Worm (Caenorhabditis elegans) whole organism, L1 larva: Measurements from ENCODE around the gene R10H10.7.

Source experiments
- C04F5.9 ChIP-seq: sonication (generic microtip); optimal IDR thresholded peaks from 2 replicates; lab custom pipeline; 2016; ENCODE audit warnings: missing genetic modification characterization, missing compliant biosample characterization
- C34B4.2 ChIP-seq: sonication (generic microtip); optimal IDR thresholded peaks from 2 replicates; lab custom pipeline; 2017; ENCODE audit warnings: mild to moderate bottlenecking, missing genetic modification characterization, missing compliant biosample characterization
- Y116A8C.19 ChIP-seq: sonication (generic microtip); optimal IDR thresholded peaks from 2 replicates; lab custom pipeline; 2016; ENCODE audit warnings: missing compliant biosample characterization, missing genetic modification characterization, borderline replicate concordance
- aha-1 ChIP-seq: fragments of 150-350 bp; optimal IDR thresholded peaks from 2 replicates; lab custom pipeline; 2014; ENCODE audit warnings: missing biosample characterization, missing genetic modification characterization
- ceh-63 ChIP-seq: fragments of 200-800 bp; sonication (Bioruptor generic); optimal IDR thresholded peaks from 2 replicates; lab custom pipeline; 2018; ENCODE audit warnings: mild to moderate bottlenecking, missing genetic modification characterization, missing compliant biosample characterization
- ceh-8 ChIP-seq: fragments of 200-800 bp; sonication (Bioruptor generic); optimal IDR thresholded peaks from 2 replicates; lab custom pipeline; 2018; ENCODE audit warnings: mild to moderate bottlenecking, missing genetic modification characterization, moderate library complexity, missing compliant biosample characterization
- ceh-90 ChIP-seq: sonication (generic microtip); optimal IDR thresholded peaks from 2 replicates; lab custom pipeline; 2016; ENCODE audit warnings: missing genetic modification characterization, missing compliant biosample characterization
- ces-1 ChIP-seq: fragments of 150-350 bp; optimal IDR thresholded peaks from 2 replicates; lab custom pipeline; 2014; ENCODE audit warnings: missing biosample characterization, missing genetic modification reagents, missing genetic modification characterization
- dpl-1 ChIP-seq, 3 experiments: fragments of 150-350 bp in 2 of 3; sonication (generic microtip) in 1 of 3; optimal IDR thresholded peaks; 2 replicates each; lab custom pipeline; 2014 to 2017; ENCODE audit warnings: missing biosample characterization in 3 of 3, missing genetic modification characterization in 3 of 3, missing genetic modification reagents in 3 of 3
- dsc-1 ChIP-seq: sonication (generic microtip); optimal IDR thresholded peaks from 2 replicates; lab custom pipeline; 2016; ENCODE audit warnings: mild to moderate bottlenecking, missing genetic modification characterization, missing compliant biosample characterization
- efl-1 ChIP-seq, 4 experiments: fragments of 150-350 bp; optimal IDR thresholded peaks in 3 of 4; peaks in 1 of 4; 1 replicate in 1 of 4; 2 replicates in 3 of 4; lab custom pipeline; 2014; ENCODE audit warnings: missing biosample characterization in 2 of 4, missing genetic modification characterization in 2 of 4, missing genetic modification reagents in 2 of 4
- egl-13 ChIP-seq: sonication (generic microtip); optimal IDR thresholded peaks from 2 replicates; lab custom pipeline; 2016; ENCODE audit warnings: missing genotype, missing genetic modification reagents, missing genetic modification characterization, missing compliant biosample characterization
- fkh-10 ChIP-seq: sonication (generic microtip); optimal IDR thresholded peaks from 2 replicates; lab custom pipeline; 2017; ENCODE audit warnings: missing biosample characterization, missing genetic modification reagents, missing genetic modification characterization
- fkh-8 ChIP-seq: sonication (generic microtip); optimal IDR thresholded peaks from 2 replicates; lab custom pipeline; 2016; ENCODE audit warnings: mild to moderate bottlenecking, missing genetic modification characterization, missing compliant biosample characterization
- fos-1 ChIP-seq: fragments of 150-350 bp; optimal IDR thresholded peaks from 2 replicates; lab custom pipeline; 2014; ENCODE audit warnings: missing biosample characterization, missing genetic modification characterization
- grh-1 ChIP-seq: fragments of 200-800 bp; sonication (Bioruptor generic); IDR thresholded peaks from 2 replicates; pipeline ENCODE4 v1.3.6; 2022; ENCODE audit warnings: missing genetic modification reagents, missing genetic modification characterization, missing compliant biosample characterization
- jun-1 ChIP-seq: fragments of 150-350 bp; optimal IDR thresholded peaks from 2 replicates; lab custom pipeline; 2014; ENCODE audit warnings: missing biosample characterization, missing genetic modification reagents, missing genetic modification characterization
- lin-14 ChIP-seq: fragments of 200-800 bp; sonication (Bioruptor generic); optimal IDR thresholded peaks from 2 replicates; lab custom pipeline; 2018; ENCODE audit warnings: mild to moderate bottlenecking, missing genetic modification characterization, moderate library complexity, missing compliant biosample characterization
- lin-15B ChIP-seq: fragments of 150-350 bp; sonication (generic microtip); optimal IDR thresholded peaks from 3 replicates; lab custom pipeline; 2014; ENCODE audit warnings: missing biosample characterization, missing genetic modification characterization
- lin-35 ChIP-seq, 2 experiments: fragments of 150-350 bp; optimal IDR thresholded peaks; 2 replicates each; lab custom pipeline; 2014; ENCODE audit warnings: missing biosample characterization in 2 of 2, missing genetic modification characterization in 2 of 2, missing genetic modification reagents in 2 of 2
- lin-39 ChIP-seq: fragments of 150-350 bp; optimal IDR thresholded peaks from 2 replicates; lab custom pipeline; 2014; ENCODE audit warnings: missing biosample characterization, missing genetic modification reagents, missing genetic modification characterization
- lsy-2 ChIP-seq, 2 experiments: fragments of 150-350 bp; optimal IDR thresholded peaks; 2 replicates each; lab custom pipeline; 2014; ENCODE audit warnings: missing biosample characterization in 2 of 2, missing genetic modification characterization in 2 of 2
- mdl-1 ChIP-seq, 2 experiments: fragments of 150-350 bp; optimal IDR thresholded peaks; 2 replicates each; lab custom pipeline; 2014 to 2017; ENCODE audit warnings: missing biosample characterization in 2 of 2, missing genetic modification characterization in 2 of 2, inconsistent platforms in 1 of 2
- mef-2 ChIP-seq: fragments of 150-350 bp; optimal IDR thresholded peaks from 2 replicates; lab custom pipeline; 2014; ENCODE audit warnings: missing biosample characterization, missing genetic modification characterization
- nhr-237 ChIP-seq: fragments of 150-350 bp; optimal IDR thresholded peaks from 2 replicates; lab custom pipeline; 2014; ENCODE audit warnings: missing biosample characterization, missing genetic modification characterization
- nhr-28 ChIP-seq: fragments of 150-350 bp; optimal IDR thresholded peaks from 2 replicates; lab custom pipeline; 2014; ENCODE audit warnings: missing biosample characterization, missing genetic modification characterization
- nhr-47 ChIP-seq: sonication (generic microtip); optimal IDR thresholded peaks from 2 replicates; lab custom pipeline; 2016; ENCODE audit warnings: mild to moderate bottlenecking, missing genetic modification characterization, moderate library complexity, missing compliant biosample characterization
- nhr-71 ChIP-seq: sonication (generic microtip); optimal IDR thresholded peaks from 2 replicates; lab custom pipeline; 2016; ENCODE audit warnings: mild to moderate bottlenecking, missing genetic modification characterization, moderate library complexity, missing compliant biosample characterization
- nhr-76 ChIP-seq: sonication (generic microtip); optimal IDR thresholded peaks from 2 replicates; lab custom pipeline; 2017; ENCODE audit warnings: missing biosample characterization, missing genetic modification characterization
- pax-3 ChIP-seq: fragments of 200-800 bp; sonication (Bioruptor generic); optimal IDR thresholded peaks from 2 replicates; lab custom pipeline; 2018; ENCODE audit warnings: mild to moderate bottlenecking, missing genetic modification characterization, moderate library complexity, missing compliant biosample characterization
- rnt-1 ChIP-seq: sonication (generic microtip); optimal IDR thresholded peaks from 2 replicates; lab custom pipeline; 2016; ENCODE audit warnings: mild to moderate bottlenecking, missing genetic modification characterization, moderate library complexity, missing compliant biosample characterization
- skn-1 ChIP-seq: fragments of 150-350 bp; optimal IDR thresholded peaks from 2 replicates; lab custom pipeline; 2014; ENCODE audit warnings: missing biosample characterization, missing genetic modification characterization
- sup-37 ChIP-seq: fragments of 200-800 bp; sonication (Bioruptor generic); optimal IDR thresholded peaks from 2 replicates; lab custom pipeline; 2018; ENCODE audit warnings: mild to moderate bottlenecking, missing genetic modification characterization, missing compliant biosample characterization
- tbx-2 ChIP-seq: sonication (generic microtip); optimal IDR thresholded peaks from 2 replicates; lab custom pipeline; 2016; ENCODE audit warnings: missing genetic modification characterization, missing compliant biosample characterization
- tlp-1 ChIP-seq: fragments of 150-350 bp; optimal IDR thresholded peaks from 2 replicates; lab custom pipeline; 2014; ENCODE audit warnings: missing biosample characterization, missing genetic modification characterization
- unc-130 ChIP-seq: fragments of 150-350 bp; optimal IDR thresholded peaks from 2 replicates; lab custom pipeline; 2017; ENCODE audit warnings: missing biosample characterization, missing genetic modification characterization, inconsistent platforms
- unc-62 ChIP-seq: fragments of 150-350 bp; optimal IDR thresholded peaks from 2 replicates; lab custom pipeline; 2014; ENCODE audit warnings: missing biosample characterization, missing genetic modification reagents, missing genetic modification characterization
- unc-86 ChIP-seq: sonication (generic microtip); optimal IDR thresholded peaks from 2 replicates; lab custom pipeline; 2016; ENCODE audit warnings: missing genetic modification characterization, missing compliant biosample characterization
- vab-15 ChIP-seq: sonication (generic microtip); optimal IDR thresholded peaks from 2 replicates; lab custom pipeline; 2017; ENCODE audit warnings: missing genotype, mild to moderate bottlenecking, missing genetic modification characterization, missing compliant biosample characterization
- ztf-11 ChIP-seq, 2 experiments: sonication (generic microtip); optimal IDR thresholded peaks; 2 replicates each; lab custom pipeline; 2016 to 2017; ENCODE audit warnings: missing genetic modification characterization in 2 of 2, missing biosample characterization in 1 of 2, missing compliant biosample characterization in 1 of 2
- ztf-4 ChIP-seq: fragments of 150-350 bp; optimal IDR thresholded peaks from 2 replicates; lab custom pipeline; 2014; ENCODE audit warnings: missing biosample characterization, missing genetic modification characterization

R10H10.7 gene

DNA sequence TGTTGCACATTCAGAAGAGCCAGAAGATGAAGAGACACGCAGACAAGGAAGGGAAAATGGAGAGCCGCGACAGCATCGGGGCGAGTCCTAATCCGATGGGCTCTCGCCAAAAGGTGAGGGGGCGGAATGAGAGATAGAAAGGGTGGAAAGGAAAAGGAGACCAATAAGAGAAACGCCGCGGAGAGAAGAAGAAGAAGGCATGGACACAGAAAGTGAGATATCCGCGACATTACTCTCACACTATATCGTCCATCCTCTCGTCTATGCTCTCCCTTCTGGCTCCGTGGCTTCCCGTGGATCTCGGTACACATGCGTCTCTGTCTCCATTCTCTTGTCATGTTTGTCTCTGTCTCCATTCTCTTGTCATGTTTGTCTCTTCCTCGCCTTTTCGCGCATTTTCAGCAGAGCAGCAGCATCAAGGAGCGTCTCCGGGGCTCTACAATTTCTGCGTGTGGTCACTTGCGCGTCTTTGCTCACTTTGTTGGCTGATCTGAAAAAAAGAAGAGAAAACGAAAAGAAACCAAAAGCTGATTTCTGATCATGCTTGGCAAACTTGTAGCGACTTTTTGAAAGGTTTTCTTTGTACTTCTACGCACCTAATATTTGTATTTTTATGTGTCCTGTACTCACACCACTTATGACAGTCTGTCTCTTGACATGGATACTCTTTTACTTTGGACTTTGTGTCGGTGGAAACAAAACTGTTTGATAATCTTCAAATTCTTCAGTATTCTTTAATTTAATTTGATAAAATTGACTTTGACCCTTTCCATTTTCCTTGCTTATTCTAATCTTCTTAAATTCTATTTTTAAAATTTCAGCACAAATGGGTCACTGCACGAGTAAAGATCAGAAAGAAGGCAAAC is 10.3 kb downstream of the R10H10.7 start, which contains the start of gene gpa-7 (continued):
- TF ChIP-seq dpl-1 (GFP tag; optimal IDR thresholded peaks at IDR 0.05; lab: Kevin White, UChicago) (peak in 2 of 3 experiments; percentile 18 to 25), efl-1 (optimal IDR thresholded peaks at IDR 0.05; lab: Kevin White, UChicago) (peak; percentile 49 to 73), efl-1 (GFP tag; optimal IDR thresholded peaks at IDR 0.05 in 1 of 2; lab: Kevin White, UChicago) (peak; percentile 4 to 10), pax-3 (peak; percentile 71), egl-13 (tag; lab: Kevin White, UChicago) (peak; percentile 86), fos-1 (tag; lab: Kevin White, UChicago) (peak; percentile 27), nhr-237 (tag; lab: Kevin White, UChicago) (no peak), ztf-4 (tag; lab: Kevin White, UChicago) (peak; percentile 41), jun-1 (tag; lab: Kevin White, UChicago) (peak; percentile 49), unc-86 (tag; lab: Kevin White, UChicago) (peak; percentile 84), tlp-1 (no peak), ztf-11 (tag; optimal IDR thresholded peaks at IDR 0.05; lab: Kevin White, UChicago) (peak in 1 of 2 experiments; percentile 37), mef-2 (tag; lab: Kevin White, UChicago) (peak; percentile 43), dsc-1 (tag; lab: Kevin White, UChicago) (peak; percentile 74), Y116A8C.19 (tag; lab: Kevin White, UChicago) (no peak)

DNA sequence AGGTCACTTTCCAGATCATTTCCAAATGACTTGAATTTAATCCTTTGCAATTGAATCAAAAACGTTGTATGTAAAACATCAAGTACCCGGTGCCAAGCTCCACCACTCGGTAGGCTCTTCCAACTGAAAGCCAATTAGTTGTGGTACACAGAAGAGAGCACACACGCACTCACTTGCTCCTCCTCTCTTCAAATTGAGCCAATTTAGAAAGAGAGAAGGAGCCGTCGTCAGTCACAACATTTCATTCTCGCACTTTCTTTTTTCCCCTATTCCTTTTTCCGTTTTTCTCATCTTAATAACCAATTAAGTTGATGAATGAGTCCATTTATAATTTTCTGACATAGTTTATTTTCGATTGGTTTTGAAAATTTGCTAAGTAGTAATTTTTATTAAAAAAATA is 15.5 kb downstream of the R10H10.7 start:
- TF ChIP-seq grh-1 (GFP tag; lab: Robert Waterston, UW): no peak
- TF ChIP-seq C34B4.2 (tag; lab: Kevin White, UChicago): no peak
- TF ChIP-seq C04F5.9 (tag; lab: Kevin White, UChicago): no peak
- TF ChIP-seq lin-14 (GFP tag; lab: Kevin White, UChicago): peak; percentile 78
- TF ChIP-seq tbx-2 (tag; lab: Kevin White, UChicago): peak; percentile 17
- TF ChIP-seq nhr-71 (tag; lab: Kevin White, UChicago): peak; percentile 46
- TF ChIP-seq ceh-63: peak; percentile 12
- no peak for TF ChIP-seq unc-62
- TF ChIP-seq nhr-47 (tag; lab: Kevin White, UChicago): peak; percentile 34
- peak in 1 of 2 experiments; percentile 19 for TF ChIP-seq lsy-2 (tag; optimal IDR thresholded peaks at IDR 0.05; lab: Kevin White, UChicago)
- TF ChIP-seq ceh-8: peak; percentile 63
- no peak for TF ChIP-seq skn-1 (tag; lab: Kevin White, UChicago)
- TF ChIP-seq fkh-10: peak; percentile 12
- no peak for TF ChIP-seq unc-130 (tag; lab: Kevin White, UChicago)

DNA sequence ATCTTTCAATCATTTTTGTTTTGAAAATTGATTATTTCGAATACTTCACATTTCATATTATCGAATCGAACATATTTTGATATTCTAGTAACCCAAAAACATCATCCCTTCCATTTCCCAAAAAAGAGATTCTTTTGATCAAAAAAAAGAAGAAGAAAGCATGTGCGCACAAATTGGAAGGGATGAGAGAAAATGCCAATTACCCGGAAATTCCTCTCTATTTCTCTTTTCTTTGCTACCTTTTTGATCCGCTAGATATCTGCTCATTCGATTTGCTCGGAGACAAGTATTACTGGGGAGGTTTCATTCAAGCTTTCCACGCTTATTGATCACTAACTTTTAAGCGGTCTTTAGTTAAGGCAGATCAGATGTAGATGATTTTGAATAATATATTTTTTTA is 16.9 kb downstream of the R10H10.7 start:
- TF ChIP-seq sup-37 (GFP tag; lab: Kevin White, UChicago): no peak
- TF ChIP-seq nhr-76 (tag; lab: Kevin White, UChicago): no peak
- TF ChIP-seq ceh-90: no peak
- TF ChIP-seq lin-15B: no peak
- peak; percentile 63 for TF ChIP-seq fkh-10
- TF ChIP-seq mef-2 (tag; lab: Kevin White, UChicago): no peak
- TF ChIP-seq C04F5.9 (tag; lab: Kevin White, UChicago): no peak
- no peak for TF ChIP-seq fos-1 (tag; lab: Kevin White, UChicago)
- peak; percentile 24 for TF ChIP-seq nhr-71 (tag; lab: Kevin White, UChicago)
- peak; percentile 44 for TF ChIP-seq fkh-8 (tag; lab: Kevin White, UChicago)
- TF ChIP-seq tbx-2 (tag; lab: Kevin White, UChicago): peak; percentile 3
- TF ChIP-seq aha-1 (tag; lab: Kevin White, UChicago): no peak
- no peak for TF ChIP-seq nhr-28 (tag; lab: Kevin White, UChicago)
- no peak for TF ChIP-seq mdl-1 (tag; optimal IDR thresholded peaks at IDR 0.05; lab: Kevin White, UChicago)
- TF ChIP-seq lin-35 (GFP tag; optimal IDR thresholded peaks at IDR 0.05; lab: Kevin White, UChicago): no peak
- no peak for TF ChIP-seq vab-15 (tag; lab: Kevin White, UChicago)
- TF ChIP-seq rnt-1 (tag; lab: Kevin White, UChicago): no peak
- peak; percentile 77 for TF ChIP-seq lin-14 (GFP tag; lab: Kevin White, UChicago)
- peak; percentile 14 for TF ChIP-seq nhr-47 (tag; lab: Kevin White, UChicago)
- TF ChIP-seq dsc-1 (tag; lab: Kevin White, UChicago): peak; percentile 54
- TF ChIP-seq lin-39 (tag; lab: Kevin White, UChicago): no peak
- TF ChIP-seq ztf-4 (tag; lab: Kevin White, UChicago): no peak
- TF ChIP-seq ces-1 (GFP tag; lab: Kevin White, UChicago): no peak
